Worm (Caenorhabditis elegans) whole organism, L1 larva: ENCODE measurements around the gene chtb-2.

Source experiments
- C16A3.4 ChIP-seq: fragments of 150-350 bp; optimal IDR thresholded peaks from 2 replicates; lab custom pipeline; 2014; ENCODE audit warnings: missing biosample characterization, missing genetic modification characterization
- F16B12.6 ChIP-seq: fragments of 150-350 bp; optimal IDR thresholded peaks from 2 replicates; lab custom pipeline; 2014; ENCODE audit warnings: missing biosample characterization, missing genetic modification characterization
- aly-2 ChIP-seq: fragments of 150-350 bp; optimal IDR thresholded peaks from 2 replicates; lab custom pipeline; 2014; ENCODE audit warnings: missing biosample characterization, missing genetic modification characterization
- ama-1 ChIP-seq: fragments of 150-350 bp; optimal IDR thresholded peaks from 2 replicates; lab custom pipeline; 2014
- ceh-63 ChIP-seq: fragments of 200-800 bp; sonication (Bioruptor generic); optimal IDR thresholded peaks from 2 replicates; lab custom pipeline; 2018; ENCODE audit warnings: mild to moderate bottlenecking, missing genetic modification characterization, missing compliant biosample characterization
- ceh-88 ChIP-seq: fragments of 200-800 bp; sonication (Bioruptor generic); IDR thresholded peaks from 2 replicates; pipeline ENCODE4 v1.3.6; 2022; ENCODE audit warnings: missing genetic modification characterization, missing compliant biosample characterization
- ceh-90 ChIP-seq: sonication (generic microtip); optimal IDR thresholded peaks from 2 replicates; lab custom pipeline; 2016; ENCODE audit warnings: missing genetic modification characterization, missing compliant biosample characterization
- ces-1 ChIP-seq: fragments of 150-350 bp; optimal IDR thresholded peaks from 2 replicates; lab custom pipeline; 2014; ENCODE audit warnings: missing biosample characterization, missing genetic modification reagents, missing genetic modification characterization
- elt-2 ChIP-seq: sonication (generic microtip); optimal IDR thresholded peaks from 2 replicates; lab custom pipeline; 2016; ENCODE audit warnings: missing genetic modification characterization, mild to moderate bottlenecking, inconsistent platforms, missing compliant biosample characterization, missing genetic modification reagents
- elt-3 ChIP-seq, 6 experiments: fragments of 150-350 bp in 1 of 6; sonication (generic microtip); optimal IDR thresholded peaks; 2 replicates each; lab custom pipeline; 2017 to 2018; ENCODE audit warnings: missing biosample characterization in 6 of 6, missing genetic modification characterization in 6 of 6, inconsistent platforms in 1 of 6
- fkh-4 ChIP-seq: sonication (generic microtip); optimal IDR thresholded peaks from 2 replicates; lab custom pipeline; 2016; ENCODE audit warnings: missing compliant biosample characterization, missing genetic modification characterization, borderline replicate concordance
- fkh-8 ChIP-seq: sonication (generic microtip); optimal IDR thresholded peaks from 2 replicates; lab custom pipeline; 2016; ENCODE audit warnings: mild to moderate bottlenecking, missing genetic modification characterization, missing compliant biosample characterization
- grh-1 ChIP-seq: fragments of 200-800 bp; sonication (Bioruptor generic); IDR thresholded peaks from 2 replicates; pipeline ENCODE4 v1.3.6; 2022; ENCODE audit warnings: missing genetic modification reagents, missing genetic modification characterization, missing compliant biosample characterization
- hlh-17 ChIP-seq: fragments of 200-800 bp; sonication (Bioruptor generic); optimal IDR thresholded peaks from 2 replicates; lab custom pipeline; 2018; ENCODE audit warnings: missing genetic modification characterization, mild to moderate bottlenecking, missing compliant biosample characterization, moderate library complexity, borderline replicate concordance
- hlh-4 ChIP-seq: sonication (generic microtip); optimal IDR thresholded peaks from 2 replicates; lab custom pipeline; 2016; ENCODE audit warnings: mild to moderate bottlenecking, missing genetic modification characterization, missing compliant biosample characterization
- irx-1 ChIP-seq: sonication (generic microtip); optimal IDR thresholded peaks from 2 replicates; lab custom pipeline; 2016; ENCODE audit warnings: missing genetic modification characterization, missing compliant biosample characterization
- lin-13 ChIP-seq: fragments of 150-350 bp; optimal IDR thresholded peaks from 2 replicates; lab custom pipeline; 2014; ENCODE audit warnings: missing biosample characterization, missing genetic modification reagents, missing genetic modification characterization
- lin-14 ChIP-seq: fragments of 200-800 bp; sonication (Bioruptor generic); optimal IDR thresholded peaks from 2 replicates; lab custom pipeline; 2018; ENCODE audit warnings: mild to moderate bottlenecking, missing genetic modification characterization, moderate library complexity, missing compliant biosample characterization
- lin-35 ChIP-seq, 2 experiments: fragments of 150-350 bp; optimal IDR thresholded peaks; 2 replicates each; lab custom pipeline; 2014; ENCODE audit warnings: missing biosample characterization in 2 of 2, missing genetic modification characterization in 2 of 2, missing genetic modification reagents in 2 of 2
- lsy-2 ChIP-seq, 2 experiments: fragments of 150-350 bp; optimal IDR thresholded peaks; 2 replicates each; lab custom pipeline; 2014; ENCODE audit warnings: missing biosample characterization in 2 of 2, missing genetic modification characterization in 2 of 2
- mdl-1 ChIP-seq, 2 experiments: fragments of 150-350 bp; optimal IDR thresholded peaks; 2 replicates each; lab custom pipeline; 2014 to 2017; ENCODE audit warnings: missing biosample characterization in 2 of 2, missing genetic modification characterization in 2 of 2, inconsistent platforms in 1 of 2
- mef-2 ChIP-seq: fragments of 150-350 bp; optimal IDR thresholded peaks from 2 replicates; lab custom pipeline; 2014; ENCODE audit warnings: missing biosample characterization, missing genetic modification characterization
- nhr-11 ChIP-seq: fragments of 150-350 bp; optimal IDR thresholded peaks from 2 replicates; lab custom pipeline; 2014; ENCODE audit warnings: missing biosample characterization, missing genetic modification characterization
- nhr-20 ChIP-seq: sonication (generic microtip); optimal IDR thresholded peaks from 2 replicates; lab custom pipeline; 2016; ENCODE audit warnings: mild to moderate bottlenecking, missing genetic modification characterization, missing compliant biosample characterization
- nhr-28 ChIP-seq: fragments of 150-350 bp; optimal IDR thresholded peaks from 2 replicates; lab custom pipeline; 2014; ENCODE audit warnings: missing biosample characterization, missing genetic modification characterization
- nhr-47 ChIP-seq: sonication (generic microtip); optimal IDR thresholded peaks from 2 replicates; lab custom pipeline; 2016; ENCODE audit warnings: mild to moderate bottlenecking, missing genetic modification characterization, moderate library complexity, missing compliant biosample characterization
- nhr-71 ChIP-seq: sonication (generic microtip); optimal IDR thresholded peaks from 2 replicates; lab custom pipeline; 2016; ENCODE audit warnings: mild to moderate bottlenecking, missing genetic modification characterization, moderate library complexity, missing compliant biosample characterization
- nhr-76 ChIP-seq: sonication (generic microtip); optimal IDR thresholded peaks from 2 replicates; lab custom pipeline; 2017; ENCODE audit warnings: missing biosample characterization, missing genetic modification characterization
- nhr-77 ChIP-seq: fragments of 150-350 bp; optimal IDR thresholded peaks from 2 replicates; lab custom pipeline; 2014; ENCODE audit warnings: missing biosample characterization, missing genetic modification characterization
- nhr-84 ChIP-seq: sonication (generic microtip); optimal IDR thresholded peaks from 2 replicates; lab custom pipeline; 2017; ENCODE audit warnings: missing biosample characterization, missing genetic modification characterization
- nhr-85 ChIP-seq: sonication (generic microtip); peaks from one replicate; lab custom pipeline; 2016; ENCODE audit warnings: missing genetic modification characterization, inconsistent platforms, missing compliant biosample characterization
- pqm-1 ChIP-seq: sonication (generic microtip); optimal IDR thresholded peaks from 3 replicates; lab custom pipeline; 2017; ENCODE audit warnings: missing biosample characterization, missing genetic modification characterization
- rnt-1 ChIP-seq: sonication (generic microtip); optimal IDR thresholded peaks from 2 replicates; lab custom pipeline; 2016; ENCODE audit warnings: mild to moderate bottlenecking, missing genetic modification characterization, moderate library complexity, missing compliant biosample characterization
- skn-1 ChIP-seq: fragments of 150-350 bp; optimal IDR thresholded peaks from 2 replicates; lab custom pipeline; 2014; ENCODE audit warnings: missing biosample characterization, missing genetic modification characterization
- snu-23 ChIP-seq: sonication (generic microtip); optimal IDR thresholded peaks from 2 replicates; lab custom pipeline; 2016; ENCODE audit warnings: missing genetic modification characterization, missing compliant biosample characterization
- sox-4 ChIP-seq: sonication (generic microtip); optimal IDR thresholded peaks from 2 replicates; lab custom pipeline; 2016; ENCODE audit warnings: missing genetic modification characterization, missing compliant biosample characterization
- sptf-1 ChIP-seq: fragments of 150-350 bp; optimal IDR thresholded peaks from 2 replicates; lab custom pipeline; 2014; ENCODE audit warnings: missing biosample characterization, missing genetic modification characterization
- sup-37 ChIP-seq: fragments of 200-800 bp; sonication (Bioruptor generic); optimal IDR thresholded peaks from 2 replicates; lab custom pipeline; 2018; ENCODE audit warnings: mild to moderate bottlenecking, missing genetic modification characterization, missing compliant biosample characterization
- swsn-7 ChIP-seq: sonication (generic microtip); optimal IDR thresholded peaks from 2 replicates; lab custom pipeline; 2016; ENCODE audit warnings: missing genetic modification characterization, missing compliant biosample characterization
- tbx-2 ChIP-seq: sonication (generic microtip); optimal IDR thresholded peaks from 2 replicates; lab custom pipeline; 2016; ENCODE audit warnings: missing genetic modification characterization, missing compliant biosample characterization
- tlp-1 ChIP-seq: fragments of 150-350 bp; optimal IDR thresholded peaks from 2 replicates; lab custom pipeline; 2014; ENCODE audit warnings: missing biosample characterization, missing genetic modification characterization
- unc-30 ChIP-seq: sonication (generic microtip); optimal IDR thresholded peaks from 2 replicates; lab custom pipeline; 2017; ENCODE audit warnings: missing biosample characterization, missing genetic modification characterization
- unc-62 ChIP-seq: fragments of 150-350 bp; optimal IDR thresholded peaks from 2 replicates; lab custom pipeline; 2014; ENCODE audit warnings: missing biosample characterization, missing genetic modification reagents, missing genetic modification characterization
- zip-4 ChIP-seq: fragments of 200-800 bp; sonication (Bioruptor generic); optimal IDR thresholded peaks from 2 replicates; lab custom pipeline; 2018; ENCODE audit warnings: mild to moderate bottlenecking, missing genetic modification characterization, moderate library complexity, missing compliant biosample characterization
- ztf-4 ChIP-seq: fragments of 150-350 bp; optimal IDR thresholded peaks from 2 replicates; lab custom pipeline; 2014; ENCODE audit warnings: missing biosample characterization, missing genetic modification characterization

Gene chtb-2

DNA sequence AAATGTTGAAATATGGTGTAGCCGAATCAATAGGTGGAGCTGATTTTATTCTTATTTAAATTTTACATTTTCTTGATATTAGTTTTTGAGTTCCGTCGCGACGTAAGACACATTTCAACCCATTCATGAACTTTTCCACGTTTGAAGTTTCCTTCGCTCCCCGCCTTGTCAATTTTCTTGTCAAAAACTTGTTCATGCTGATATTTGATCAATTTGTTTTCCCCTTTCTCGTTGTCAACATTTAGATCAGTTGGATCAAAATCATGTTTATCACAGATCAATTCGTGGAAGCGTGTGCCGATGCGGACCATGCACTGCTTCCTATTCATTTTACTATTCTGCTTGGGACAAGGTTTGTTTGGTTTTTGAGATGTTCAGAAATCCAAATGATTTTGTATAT is at the start of gene chtb-2:
Gene chtb-2 (plus strand): TSS at position 301 of the 400 bp plus-strand sequence.
- no peak for TF ChIP-seq sup-37 (GFP tag; lab: Kevin White, UChicago)
- TF ChIP-seq lin-14 (GFP tag; lab: Kevin White, UChicago) = no peak
- no peak for TF ChIP-seq nhr-11 (tag; lab: Kevin White, UChicago)
- TF ChIP-seq, all 84 proteins: peak for 0

DNA sequence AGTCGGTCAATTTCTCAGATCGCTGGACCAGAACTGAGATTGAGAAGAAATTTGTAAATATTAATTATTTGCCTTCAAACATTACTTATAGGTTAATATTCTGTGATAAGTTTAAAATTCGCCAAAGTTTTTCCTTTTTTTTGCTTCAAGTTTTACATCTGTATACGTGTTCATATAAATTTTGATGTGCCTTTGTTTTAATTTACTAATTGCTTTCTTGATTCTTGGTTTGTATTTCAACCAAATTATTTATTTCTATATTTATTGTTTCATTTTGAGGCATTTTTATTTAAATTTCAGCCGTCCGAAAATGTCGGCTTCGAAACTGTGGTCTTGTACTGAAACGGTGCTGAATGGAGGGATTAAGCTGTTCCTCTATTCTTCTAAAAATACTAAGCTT is 46.7 kb upstream of the chtb-2 start, which contains the start of gene C05D11.1:
Gene C05D11.1 (plus strand): TSS at position 301 of the 400 bp plus-strand sequence.
- no peak for TF ChIP-seq ces-1
- TF ChIP-seq elt-3 (tag; optimal IDR thresholded peaks at IDR 0.05; lab: Kevin White, UChicago) = no peak
- no peak for TF ChIP-seq sox-4 (tag; lab: Kevin White, UChicago)
- TF ChIP-seq nhr-28 = no peak
- no peak for TF ChIP-seq pqm-1 (tag; lab: Kevin White, UChicago)

ce11 chrIII:6439854-6440253 is 43.2 kb upstream of the chtb-2 start:
- no peak for TF ChIP-seq zip-4 (GFP tag; lab: Kevin White, UChicago)
- TF ChIP-seq nhr-77 (tag; lab: Kevin White, UChicago) = no peak
- TF ChIP-seq unc-30 (tag; lab: Kevin White, UChicago) = no peak
- TF ChIP-seq C16A3.4 (tag; lab: Kevin White, UChicago) = no peak
- no peak for TF ChIP-seq sup-37 (GFP tag; lab: Kevin White, UChicago)
- TF ChIP-seq nhr-71 (tag; lab: Kevin White, UChicago) = no peak
- TF ChIP-seq nhr-76 (tag; lab: Kevin White, UChicago) = no peak
- no peak for TF ChIP-seq nhr-47 (tag; lab: Kevin White, UChicago)
- TF ChIP-seq hlh-4 (tag; lab: Kevin White, UChicago) = no peak
- TF ChIP-seq unc-62 (GFP tag; lab: Kevin White, UChicago) = no peak
- no peak for TF ChIP-seq hlh-17 (GFP tag; lab: Kevin White, UChicago)
- no peak for TF ChIP-seq aly-2 (tag; lab: Kevin White, UChicago)
- no peak for TF ChIP-seq ztf-4 (tag; lab: Kevin White, UChicago)
- no peak for TF ChIP-seq mdl-1 (tag; optimal IDR thresholded peaks at IDR 0.05; lab: Kevin White, UChicago)
- no peak for TF ChIP-seq fkh-8 (tag; lab: Kevin White, UChicago)
- no peak for TF ChIP-seq mef-2 (tag; lab: Kevin White, UChicago)
- no peak for TF ChIP-seq tlp-1 (tag; lab: Kevin White, UChicago)

DNA sequence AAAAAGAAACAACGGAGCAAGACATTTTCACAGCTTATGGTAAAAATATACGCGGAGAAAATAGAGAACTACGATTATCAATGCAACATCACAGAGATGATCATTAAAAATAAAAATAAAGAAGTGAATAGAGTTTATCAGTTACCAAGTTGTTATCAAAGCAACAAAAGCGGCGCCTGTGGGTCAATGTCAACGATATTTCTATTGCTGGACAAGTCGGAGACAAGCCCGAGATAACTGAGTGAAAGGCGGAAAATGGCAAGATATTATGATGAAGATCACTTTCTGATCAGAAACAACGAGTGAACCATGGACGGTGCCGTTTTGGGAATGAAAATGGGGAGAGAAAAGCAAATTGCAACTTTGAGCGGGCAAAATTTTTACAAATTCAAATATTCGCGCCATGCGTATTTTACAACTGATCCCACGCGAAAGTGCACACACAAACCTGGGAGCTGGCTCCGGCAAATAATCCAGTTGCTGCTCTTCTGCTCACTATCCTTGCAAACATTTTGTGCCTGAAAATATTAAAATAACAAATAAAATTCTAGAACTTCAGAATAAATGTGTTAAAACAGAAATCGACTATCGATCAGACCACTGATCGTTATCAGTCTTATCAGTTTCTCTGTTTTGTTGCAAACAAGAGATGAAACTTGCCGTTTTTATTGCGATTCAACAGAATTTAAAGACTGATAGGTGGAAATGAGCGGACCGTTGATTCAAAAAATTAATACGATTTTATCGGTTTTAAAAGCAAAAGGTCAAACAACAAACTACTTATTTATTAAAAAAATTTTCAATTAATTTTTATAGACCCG is 40.5 kb upstream of the chtb-2 start, which contains the start of gene mel-32:
Gene mel-32 (minus strand): TSS at position 696 of the 821 bp plus-strand sequence.
- TF ChIP-seq ama-1 (lab: Kevin White, UChicago) (no peak), F16B12.6 (tag; lab: Kevin White, UChicago) (peak; percentile 76), tbx-2 (tag; lab: Kevin White, UChicago) (no peak), C16A3.4 (tag; lab: Kevin White, UChicago) (no peak), ceh-88 (GFP tag; lab: Robert Waterston, UW) (no peak), ces-1 (no peak), sptf-1 (tag; lab: Kevin White, UChicago) (no peak), grh-1 (no peak), pqm-1 (tag; lab: Kevin White, UChicago) (no peak), ceh-63 (no peak), nhr-84 (tag; lab: Kevin White, UChicago) (no peak), lsy-2 (tag; optimal IDR thresholded peaks at IDR 0.05; lab: Kevin White, UChicago) (peak in 1 of 2 experiments; percentile 55), skn-1 (no peak), fkh-4 (tag; lab: Kevin White, UChicago) (no peak), lin-35 (GFP tag; optimal IDR thresholded peaks at IDR 0.05; lab: Kevin White, UChicago) (peak; percentile 65 to 76), nhr-28 (no peak), nhr-85 (tag; lab: Kevin White, UChicago) (peak; percentile 12), aly-2 (tag; lab: Kevin White, UChicago) (no peak), ceh-90 (no peak), snu-23 (GFP tag; lab: Kevin White, UChicago) (peak; percentile 26), lin-14 (GFP tag; lab: Kevin White, UChicago) (no peak), nhr-77 (tag; lab: Kevin White, UChicago) (no peak), irx-1 (tag; lab: Kevin White, UChicago) (no peak), swsn-7 (tag; lab: Kevin White, UChicago) (no peak), sup-37 (GFP tag; lab: Kevin White, UChicago) (no peak), elt-3 (tag; optimal IDR thresholded peaks at IDR 0.05; lab: Kevin White, UChicago) (peak in 1 of 6 experiments; percentile 67), lin-13 (peak; percentile 1), elt-2 (peak; percentile 51), nhr-20 (tag; lab: Kevin White, UChicago) (peak; percentile 36), rnt-1 (tag; lab: Kevin White, UChicago) (peak; percentile 37)
